Fruit fly (Drosophila melanogaster) whole organism, prepupa: Measurements from ENCODE around the gene Act88F.

ENCODE experiments used
- Blimp-1 ChIP-seq: fragments of 200-800 bp; sonication (Bioruptor generic); optimal IDR thresholded peaks from 3 replicates; lab custom pipeline; 2017; ENCODE audit warnings: missing biosample characterization, missing genetic modification characterization, mild to moderate bottlenecking, moderate library complexity, missing genetic modification reagents
- CG10631 ChIP-seq: fragments of 200-800 bp; sonication (Bioruptor generic); optimal IDR thresholded peaks from 2 replicates; lab custom pipeline; 2016; ENCODE audit warnings: missing biosample characterization, missing genetic modification characterization
- CG10669 ChIP-seq: fragments of 200-800 bp; sonication (Bioruptor generic); optimal IDR thresholded peaks from 3 replicates; lab custom pipeline; 2018; ENCODE audit warnings: missing biosample characterization, mild to moderate bottlenecking, missing genetic modification characterization, moderate library complexity
- CG11294 ChIP-seq: fragments of 200-800 bp; sonication (Bioruptor generic); IDR thresholded peaks from 2 replicates; pipeline ENCODE4 v1.3.6; 2022; ENCODE audit warnings: missing biosample characterization, missing genetic modification characterization
- CG11902 ChIP-seq: fragments of 200-800 bp; sonication (Bioruptor generic); optimal IDR thresholded peaks from 3 replicates; lab custom pipeline; 2016; ENCODE audit warnings: missing biosample characterization, missing genetic modification characterization
- CG15336 ChIP-seq: fragments of 200-800 bp; sonication (Bioruptor generic); IDR thresholded peaks from 2 replicates; pipeline ENCODE4 v1.3.6; 2022; ENCODE audit warnings: missing biosample characterization, missing genetic modification characterization
- CG16779 ChIP-seq: fragments of 200-800 bp; sonication (Bioruptor generic); optimal IDR thresholded peaks from 3 replicates; lab custom pipeline; 2017; ENCODE audit warnings: missing biosample characterization, mild to moderate bottlenecking, missing genetic modification characterization
- CG34406 ChIP-seq: fragments of 200-800 bp; sonication (Bioruptor generic); optimal IDR thresholded peaks from 3 replicates; lab custom pipeline; 2016; ENCODE audit warnings: missing biosample characterization, missing genetic modification characterization
- CG4318 ChIP-seq: fragments of 200-800 bp; sonication (Bioruptor generic); optimal IDR thresholded peaks from 3 replicates; lab custom pipeline; 2017; ENCODE audit warnings: missing biosample characterization, mild to moderate bottlenecking, missing genetic modification characterization
- CG6163 ChIP-seq: fragments of 200-800 bp; sonication (Bioruptor generic); IDR thresholded peaks from 3 replicates; pipeline ENCODE4 v1.3.6; 2022; ENCODE audit warnings: missing biosample characterization, missing genetic modification characterization
- CG6276 ChIP-seq: fragments of 200-800 bp; sonication (Bioruptor generic); optimal IDR thresholded peaks from 2 replicates; lab custom pipeline; 2017; ENCODE audit warnings: missing biosample characterization, mild to moderate bottlenecking, missing genetic modification characterization
- CG6792 ChIP-seq: fragments of 200-800 bp; sonication (Bioruptor generic); optimal IDR thresholded peaks from 3 replicates; lab custom pipeline; 2016; ENCODE audit warnings: missing biosample characterization, missing genetic modification characterization
- CG6808 ChIP-seq: fragments of 200-800 bp; sonication (Bioruptor generic); optimal IDR thresholded peaks from 3 replicates; lab custom pipeline; 2017; ENCODE audit warnings: missing biosample characterization, missing genetic modification characterization, mild to moderate bottlenecking, moderate library complexity, missing genetic modification reagents
- CG6854 ChIP-seq: fragments of 200-800 bp; sonication (Bioruptor generic); optimal IDR thresholded peaks from 2 replicates; lab custom pipeline; 2017; ENCODE audit warnings: missing biosample characterization, mild to moderate bottlenecking, missing genetic modification characterization
- CG9139 ChIP-seq: fragments of 200-800 bp; sonication (Bioruptor generic); optimal IDR thresholded peaks from 3 replicates; lab custom pipeline; 2017; ENCODE audit warnings: missing biosample characterization, mild to moderate bottlenecking, missing genetic modification characterization
- Eip75B ChIP-seq: fragments of 200-800 bp; sonication (Bioruptor generic); optimal IDR thresholded peaks from 3 replicates; lab custom pipeline; 2016; ENCODE audit warnings: missing biosample characterization, missing genetic modification characterization
- Eip78C ChIP-seq: fragments of 200-800 bp; sonication (Bioruptor generic); peaks from one replicate; lab custom pipeline; 2016; ENCODE audit warnings: missing biosample characterization, missing genetic modification characterization
- Gug ChIP-seq: fragments of 200-800 bp; sonication (Bioruptor generic); IDR thresholded peaks from 2 replicates; pipeline ENCODE4 v1.3.6; 2022; ENCODE audit warnings: missing biosample characterization, missing genetic modification characterization
- Met ChIP-seq: fragments of 200-800 bp; sonication (Bioruptor generic); optimal IDR thresholded peaks from 3 replicates; lab custom pipeline; 2016; ENCODE audit warnings: missing biosample characterization, missing genetic modification characterization
- achi ChIP-seq: fragments of 200-800 bp; sonication (Bioruptor generic); optimal IDR thresholded peaks from 3 replicates; lab custom pipeline; 2016; ENCODE audit warnings: missing biosample characterization, missing genetic modification characterization
- dac ChIP-seq: fragments of 200-800 bp; sonication (Bioruptor generic); optimal IDR thresholded peaks from 2 replicates; lab custom pipeline; 2017; ENCODE audit warnings: missing biosample characterization, mild to moderate bottlenecking, missing genetic modification characterization
- dsx ChIP-seq: fragments of 200-800 bp; optimal IDR thresholded peaks from 3 replicates; lab custom pipeline; 2019; ENCODE audit warnings: missing biosample characterization, mild to moderate bottlenecking, missing genetic modification characterization, moderate library complexity; ENCODE audit not compliant: poor library complexity, severe bottlenecking
- eg ChIP-seq: fragments of 200-800 bp; sonication (Bioruptor generic); IDR thresholded peaks from 3 replicates; pipeline ENCODE4 v1.3.6; 2022; ENCODE audit warnings: missing biosample characterization, missing genetic modification characterization
- esn ChIP-seq: fragments of 200-800 bp; sonication (Bioruptor generic); optimal IDR thresholded peaks from 2 replicates; lab custom pipeline; 2016; ENCODE audit warnings: missing biosample characterization, mild to moderate bottlenecking, missing genetic modification characterization, moderate library complexity
- fkh ChIP-seq: fragments of 200-800 bp; sonication (Bioruptor generic); optimal IDR thresholded peaks from 3 replicates; lab custom pipeline; 2017; ENCODE audit warnings: missing biosample characterization, mild to moderate bottlenecking, missing genetic modification characterization, moderate library complexity
- salr ChIP-seq, 2 experiments: fragments of 200-800 bp; sonication (Bioruptor generic); optimal IDR thresholded peaks; 3 replicates each; lab custom pipeline; 2016 to 2018; ENCODE audit warnings: missing biosample characterization in 2 of 2, missing genetic modification characterization in 2 of 2, mild to moderate bottlenecking in 1 of 2
- svp ChIP-seq: fragments of 200-800 bp; sonication (Bioruptor generic); peaks from one replicate; lab custom pipeline; 2016; ENCODE audit warnings: missing biosample characterization, missing genetic modification characterization
- topi ChIP-seq: fragments of 200-800 bp; sonication (Bioruptor generic); optimal IDR thresholded peaks from 3 replicates; lab custom pipeline; 2016; ENCODE audit warnings: missing biosample characterization, missing genetic modification characterization
- vri ChIP-seq: fragments of 200-800 bp; sonication (Bioruptor generic); optimal IDR thresholded peaks from 3 replicates; lab custom pipeline; 2016; ENCODE audit warnings: missing biosample characterization, mild to moderate bottlenecking, missing genetic modification characterization

Gene Act88F

dm6 chr3R:15457386-15458011, 17.7 kb downstream of the Act88F start (continued):
- TF ChIP-seq CG6854 (GFP tag; lab: Kevin White, UChicago) (no peak), fkh (GFP tag; lab: Kevin White, UChicago) (no peak), esn (GFP tag; lab: Kevin White, UChicago) (peak; percentile 68), Met (GFP tag; lab: Kevin White, UChicago) (peak; percentile 66), CG6792 (GFP tag; lab: Kevin White, UChicago) (peak; percentile 46), salr (GFP tag; optimal IDR thresholded peaks at IDR 0.05; lab: Kevin White, UChicago) (peak in 1 of 2 experiments; percentile 27), topi (GFP tag; lab: Kevin White, UChicago) (peak; percentile 53), CG10669 (GFP tag; lab: Kevin White, UChicago) (peak; percentile 52)

dm6 chr3R:15458186-15458715, 18.5 kb downstream of the Act88F start:
- TF ChIP-seq vri (no peak), Eip78C (GFP tag; lab: Kevin White, UChicago) (peak; percentile 5), svp (GFP tag; lab: Kevin White, UChicago) (peak; percentile 100)

- TF ChIP-seq svp (GFP tag; lab: Kevin White, UChicago) (peak; percentile 75), CG34406 (GFP tag; lab: Kevin White, UChicago) (no peak), CG6854 (GFP tag; lab: Kevin White, UChicago) (peak; percentile 42), eg (GFP tag; lab: Robert Waterston, UW) (0 out of 3 replicates have a peak, but pooled peaks have one; percentile 11), CG4318 (GFP tag; lab: Kevin White, UChicago) (no peak)
These were observed 23.4 kb downstream of the Act88F start for dm6 chr3R:15463172-15463571.

dm6 chr3R:15467991-15468764, 28.4 kb downstream of the Act88F start:
- TF ChIP-seq Gug (GFP tag; lab: Robert Waterston, UW) (no peak), CG6276 (GFP tag; lab: Kevin White, UChicago) (no peak), fkh (GFP tag; lab: Kevin White, UChicago) (peak; percentile 3), Eip78C (GFP tag; lab: Kevin White, UChicago) (peak; percentile 13)

- TF ChIP-seq fkh (GFP tag; lab: Kevin White, UChicago), result no peak
- TF ChIP-seq Met (GFP tag; lab: Kevin White, UChicago), result no peak
- no peak for TF ChIP-seq CG11902 (GFP tag; lab: Kevin White, UChicago)
- TF ChIP-seq dac (GFP tag; lab: Kevin White, UChicago), result no peak
- TF ChIP-seq CG11294, result no peak
- TF ChIP-seq CG6808 (GFP tag; lab: Kevin White, UChicago), result no peak
- no peak for TF ChIP-seq CG15336 (GFP tag; lab: Robert Waterston, UW)
- no peak for TF ChIP-seq CG10631 (GFP tag; lab: Kevin White, UChicago)
- TF ChIP-seq CG6163, result no peak
- TF ChIP-seq dsx (GFP tag; lab: Kevin White, UChicago), result no peak
- TF ChIP-seq CG6792 (GFP tag; lab: Kevin White, UChicago), result no peak
- TF ChIP-seq achi (GFP tag; lab: Kevin White, UChicago), result no peak
- TF ChIP-seq CG16779 (tag; lab: Kevin White, UChicago), result no peak
- TF ChIP-seq Eip75B (GFP tag; lab: Kevin White, UChicago), result no peak
- TF ChIP-seq Blimp-1, result no peak
- no peak for TF ChIP-seq CG9139 (GFP tag; lab: Kevin White, UChicago)
- no peak for TF ChIP-seq topi (GFP tag; lab: Kevin White, UChicago)
These were observed 32.0 kb downstream of the Act88F start for dm6 chr3R:15471742-15472141.
